Worm (Caenorhabditis elegans): Measurements from ENCODE around the gene F56A11.4.

The F56A11.4 gene

DNA sequence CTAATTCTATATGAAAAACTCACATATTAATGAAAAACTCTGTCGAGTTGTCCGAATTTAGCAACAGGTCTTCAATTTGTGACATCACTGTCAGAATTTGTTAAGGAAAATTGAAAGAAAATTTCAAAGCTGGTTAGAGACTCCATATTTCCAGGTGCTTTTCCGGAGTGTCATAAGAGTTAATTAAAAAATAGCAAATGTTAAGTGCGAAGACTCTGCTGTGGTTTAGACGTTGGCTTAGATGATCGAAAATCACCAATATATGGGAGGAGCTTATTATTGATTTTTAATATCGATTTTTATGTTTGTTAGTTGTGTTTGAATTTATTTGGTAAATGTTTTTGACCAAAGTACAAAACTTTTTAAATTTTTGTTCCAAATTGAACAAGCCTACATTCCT, 39.6 kb downstream of the F56A11.4 start, which contains the start of gene C18H7.12:
C18H7.12 (minus strand) TSS at position 101 of the 400 bp plus-strand sequence.
- TF ChIP-seq nhr-76 (tag; optimal IDR thresholded peaks at IDR 0.05), result no peak
- no peak for TF ChIP-seq lsy-2 (tag; optimal IDR thresholded peaks at IDR 0.05)
- TF ChIP-seq tbx-8 (GFP tag; optimal IDR thresholded peaks at IDR 0.05), result no peak
- TF ChIP-seq bed-3 (GFP tag; optimal IDR thresholded peaks at IDR 0.05), result no peak
- TF ChIP-seq lin-13 (tag; optimal IDR thresholded peaks at IDR 0.05), result no peak
- no peak for TF ChIP-seq mab-5 (tag; optimal IDR thresholded peaks at IDR 0.05)
- no peak for TF ChIP-seq hlh-1 (tag; optimal IDR thresholded peaks at IDR 0.05)
- TF ChIP-seq cnd-1 (tag; optimal IDR thresholded peaks at IDR 0.05), result no peak
- no peak for TF ChIP-seq ceh-43 (GFP tag; optimal IDR thresholded peaks at IDR 0.05)
- TF ChIP-seq blmp-1 (tag; optimal IDR thresholded peaks at IDR 0.05), result no peak
- TF ChIP-seq nhr-2 (tag; optimal IDR thresholded peaks at IDR 0.05), result no peak
- TF ChIP-seq drap-1 (GFP tag; optimal IDR thresholded peaks at IDR 0.05), result no peak
- no peak for TF ChIP-seq ham-2 (GFP tag; optimal IDR thresholded peaks at IDR 0.05)
- TF ChIP-seq ztf-11 (tag; optimal IDR thresholded peaks at IDR 0.05), result no peak
- TF ChIP-seq mls-2 (tag; optimal IDR thresholded peaks at IDR 0.05), result no peak
- no peak for TF ChIP-seq M03D4.4 (tag; optimal IDR thresholded peaks at IDR 0.05)
- no peak for TF ChIP-seq mep-1 (tag; optimal IDR thresholded peaks at IDR 0.05)
- no peak for TF ChIP-seq ceh-39 (tag; optimal IDR thresholded peaks at IDR 0.05)

DNA sequence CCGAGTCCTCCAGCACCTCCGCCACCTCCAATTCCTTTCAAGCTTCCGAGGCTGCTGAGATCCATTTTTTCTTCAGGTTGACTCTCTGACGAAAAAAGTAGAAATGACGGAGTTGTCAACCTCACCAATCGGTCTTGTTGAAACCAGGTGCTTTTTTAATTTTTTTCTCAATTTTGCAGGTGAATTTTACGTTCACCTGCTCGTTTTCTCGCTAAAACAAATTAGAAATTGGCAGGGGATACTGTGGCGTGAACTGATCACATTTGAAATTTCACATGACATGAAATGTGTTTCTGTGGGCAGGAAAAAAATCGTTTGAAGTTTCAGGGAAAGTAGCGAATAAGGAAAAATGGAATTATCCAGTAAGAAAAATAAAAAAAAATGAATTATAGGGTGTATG, 44.3 kb downstream of the F56A11.4 start, which contains the start of gene C18H7.6:
C18H7.6 (minus strand) TSS at position 104 of the 400 bp plus-strand sequence.
- no peak for TF ChIP-seq sem-2 (GFP tag; optimal IDR thresholded peaks at IDR 0.05)

DNA sequence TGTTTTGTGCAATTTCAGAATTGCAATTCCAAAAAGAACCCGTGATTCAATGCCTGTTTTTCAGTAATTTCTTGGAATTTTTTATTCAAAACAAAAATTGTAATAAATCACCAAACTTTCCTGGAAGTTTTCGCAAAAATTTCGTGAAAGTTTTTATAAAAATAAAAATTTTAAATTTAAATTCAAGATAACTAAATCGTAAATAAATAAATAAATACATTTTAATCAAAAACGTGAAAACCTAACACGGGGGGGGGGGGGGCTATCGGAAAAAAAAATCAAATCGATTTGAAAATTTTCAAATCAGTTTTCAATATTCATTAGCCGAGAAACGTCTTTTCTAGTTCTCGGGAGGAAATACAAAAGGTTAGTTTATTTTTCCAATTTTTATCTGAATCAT, 44.9 kb downstream of the F56A11.4 start, which contains the start of gene C18H7.4:
C18H7.4 (plus strand) TSS at position 301 of the 400 bp plus-strand sequence.
- no peak for TF ChIP-seq mls-2 (tag; optimal IDR thresholded peaks at IDR 0.05)
- TF ChIP-seq ham-2 (GFP tag; optimal IDR thresholded peaks at IDR 0.05), result no peak
- TF ChIP-seq nhr-76 (tag; optimal IDR thresholded peaks at IDR 0.05), result no peak
- no peak for TF ChIP-seq pha-4 (tag; optimal IDR thresholded peaks at IDR 0.05)
- TF ChIP-seq nhr-12 (tag; optimal IDR thresholded peaks at IDR 0.05), result no peak
- no peak for TF ChIP-seq drap-1 (GFP tag; optimal IDR thresholded peaks at IDR 0.05)
- no peak for TF ChIP-seq blmp-1 (tag; optimal IDR thresholded peaks at IDR 0.05)
- TF ChIP-seq ceh-83 (GFP tag; optimal IDR thresholded peaks at IDR 0.05), result no peak

DNA sequence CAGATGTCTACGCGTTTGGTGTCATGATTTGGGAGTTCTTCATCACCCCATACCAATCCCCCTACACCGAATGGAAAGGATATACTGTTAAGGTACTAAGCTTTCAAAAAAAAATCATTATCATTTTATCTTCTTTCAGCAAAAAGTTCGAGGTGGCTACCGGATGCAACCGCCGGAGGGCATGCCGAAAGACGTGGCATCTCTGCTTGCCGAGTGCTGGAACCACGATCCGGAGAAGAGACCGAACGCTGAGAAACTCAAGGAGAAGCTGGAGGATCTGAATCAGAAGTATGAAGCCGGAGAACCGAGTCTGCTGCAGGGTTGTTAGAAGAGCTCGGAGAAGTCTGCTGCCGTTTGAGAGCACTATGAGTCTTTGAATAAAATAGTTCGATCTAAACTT, 46.7 kb downstream of the F56A11.4 start:
- no peak for TF ChIP-seq bed-3 (GFP tag; optimal IDR thresholded peaks at IDR 0.05)
- no peak for TF ChIP-seq lin-32 (GFP tag; optimal IDR thresholded peaks at IDR 0.05)
- TF ChIP-seq pha-4 (tag; optimal IDR thresholded peaks at IDR 0.05), result no peak
- TF ChIP-seq nhr-76 (tag; optimal IDR thresholded peaks at IDR 0.05), result no peak
- no peak for TF ChIP-seq blmp-1 (tag; optimal IDR thresholded peaks at IDR 0.05)
- no peak for TF ChIP-seq unc-120 (tag; optimal IDR thresholded peaks at IDR 0.05; ENCODE audit: poor library complexity, severe bottlenecking)
- no peak for TF ChIP-seq elt-1 (tag; optimal IDR thresholded peaks at IDR 0.05; ENCODE audit: borderline replicate concordance, insufficient read depth)
- TF ChIP-seq mab-5 (tag; optimal IDR thresholded peaks at IDR 0.05), result no peak
- TF ChIP-seq mep-1 (tag; optimal IDR thresholded peaks at IDR 0.05), result no peak
- TF ChIP-seq elt-3 (tag; optimal IDR thresholded peaks at IDR 0.05), result no peak
- no peak for TF ChIP-seq drap-1 (GFP tag; optimal IDR thresholded peaks at IDR 0.05)
- no peak for TF ChIP-seq unc-39 (tag; optimal IDR thresholded peaks at IDR 0.05)
- TF ChIP-seq snpc-4 (tag; optimal IDR thresholded peaks at IDR 0.05), result no peak
- TF ChIP-seq ceh-83 (GFP tag; optimal IDR thresholded peaks at IDR 0.05), result no peak
- no peak for TF ChIP-seq nhr-237 (tag; optimal IDR thresholded peaks at IDR 0.05)
- TF ChIP-seq nhr-28 (tag; optimal IDR thresholded peaks at IDR 0.05), result no peak
- no peak for TF ChIP-seq zip-8 (tag; optimal IDR thresholded peaks at IDR 0.05)

DNA sequence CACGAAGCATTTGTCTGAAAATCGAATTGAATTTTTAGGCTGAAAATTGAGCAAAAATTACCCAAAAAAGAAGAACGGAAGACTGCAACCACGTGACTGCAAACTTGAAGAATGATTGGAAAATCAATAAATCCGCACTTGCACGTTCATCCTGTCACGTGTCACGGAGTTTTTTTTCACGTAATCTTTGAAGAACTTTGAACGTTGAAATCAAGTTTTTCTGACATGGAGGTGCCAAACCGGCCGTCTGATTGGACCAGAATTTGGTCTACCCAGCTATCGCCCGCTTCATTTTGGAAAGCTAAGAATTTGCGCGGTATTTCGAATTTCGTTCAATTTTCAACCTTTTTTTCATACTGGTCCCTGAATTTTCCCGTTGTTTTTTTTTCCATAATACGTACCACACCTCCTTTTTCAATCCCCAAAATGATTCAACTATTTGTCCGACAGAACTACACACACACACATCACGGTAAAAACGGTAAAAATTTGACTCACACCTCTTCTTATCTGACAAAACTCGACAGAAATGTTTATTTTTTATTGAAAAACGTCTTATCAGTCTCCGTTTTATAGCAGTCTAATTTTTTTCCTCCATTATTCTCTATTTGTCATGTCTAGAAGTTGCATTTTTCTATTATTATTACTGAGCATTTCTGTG, 48.3 kb downstream of the F56A11.4 start, which contains the start of the genes C18H7.7 and C18H7.11:
C18H7.7 (minus strand) TSS at position 101 of the 661 bp plus-strand sequence.
C18H7.11 (plus strand) TSS at position 611 of the 661 bp plus-strand sequence.
- TF ChIP-seq ceh-39 (tag; optimal IDR thresholded peaks at IDR 0.05) (no peak), ceh-83 (GFP tag; optimal IDR thresholded peaks at IDR 0.05) (no peak), nhr-76 (tag; optimal IDR thresholded peaks at IDR 0.05) (no peak), zip-8 (tag; optimal IDR thresholded peaks at IDR 0.05) (no peak), nhr-2 (tag; optimal IDR thresholded peaks at IDR 0.05) (no peak), sem-2 (GFP tag; optimal IDR thresholded peaks at IDR 0.05) (no peak), mls-2 (tag; optimal IDR thresholded peaks at IDR 0.05) (no peak), elt-1 (tag; optimal IDR thresholded peaks at IDR 0.05; ENCODE audit: borderline replicate concordance, insufficient read depth) (no peak), lsy-2 (tag; optimal IDR thresholded peaks at IDR 0.05) (no peak), tbx-8 (GFP tag; optimal IDR thresholded peaks at IDR 0.05) (no peak), lin-32 (GFP tag; optimal IDR thresholded peaks at IDR 0.05) (no peak), ces-1 (GFP tag; optimal IDR thresholded peaks at IDR 0.05) (no peak), mab-5 (tag; optimal IDR thresholded peaks at IDR 0.05) (no peak), unc-39 (tag; optimal IDR thresholded peaks at IDR 0.05) (no peak), elt-3 (tag; optimal IDR thresholded peaks at IDR 0.05) (no peak), M03D4.4 (tag; optimal IDR thresholded peaks at IDR 0.05) (no peak)

Data from whole organism, mixed stage, embryonic.